Fruit fly (Drosophila melanogaster) Kc167 (cell line): Measurements from ENCODE around the gene gNacalpha.

ENCODE experiments used
- Myc ChIP-seq: fragments of >200 bp; optimal IDR thresholded peaks from 2 replicates; lab custom pipeline; 2017; ENCODE audit warnings: missing external identifiers
- Sin3A ChIP-seq: fragments of >200 bp; optimal IDR thresholded peaks from 2 replicates; lab custom pipeline; 2018; ENCODE audit warnings: missing external identifiers
- h ChIP-seq: fragments of >200 bp; optimal IDR thresholded peaks from 3 replicates; lab custom pipeline; 2018; ENCODE audit warnings: missing external identifiers
- insv ChIP-seq: fragments of >200 bp; optimal IDR thresholded peaks from 3 replicates; lab custom pipeline; 2018; ENCODE audit warnings: missing external identifiers
- psq ChIP-seq: fragments of >200 bp; optimal IDR thresholded peaks from 2 replicates; lab custom pipeline; 2017; ENCODE audit warnings: missing external identifiers
- ttk ChIP-seq: sonication (Bioruptor generic); optimal IDR thresholded peaks from 2 replicates; lab custom pipeline; 2017; ENCODE audit warnings: missing external identifiers

Gene gNacalpha

DNA sequence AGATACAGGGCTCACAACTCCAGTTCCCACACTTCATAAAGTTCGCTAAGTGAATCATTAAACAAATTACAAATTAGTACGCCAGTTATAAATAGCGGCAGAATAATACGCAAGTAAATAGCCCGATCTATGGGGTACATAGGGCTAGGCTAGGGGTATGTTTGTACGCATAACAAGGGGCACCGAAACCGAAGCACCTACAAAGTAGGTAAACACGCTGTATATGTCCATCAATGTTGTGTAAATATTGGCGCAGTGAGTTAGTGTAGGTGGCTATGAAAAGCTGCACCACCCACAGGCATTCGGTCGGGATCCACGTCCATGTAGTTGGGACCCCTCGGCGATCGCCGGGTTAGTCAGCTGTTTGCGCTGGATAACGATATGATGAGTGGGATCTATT lies 35.1 kb downstream of the gNacalpha start:
- TF ChIP-seq insv (lab: Kevin White, UChicago) (no peak), h (lab: Kevin White, UChicago) (no peak), psq (no peak), ttk (no peak), Sin3A (lab: Kevin White, UChicago) (no peak), Myc (no peak)

DNA sequence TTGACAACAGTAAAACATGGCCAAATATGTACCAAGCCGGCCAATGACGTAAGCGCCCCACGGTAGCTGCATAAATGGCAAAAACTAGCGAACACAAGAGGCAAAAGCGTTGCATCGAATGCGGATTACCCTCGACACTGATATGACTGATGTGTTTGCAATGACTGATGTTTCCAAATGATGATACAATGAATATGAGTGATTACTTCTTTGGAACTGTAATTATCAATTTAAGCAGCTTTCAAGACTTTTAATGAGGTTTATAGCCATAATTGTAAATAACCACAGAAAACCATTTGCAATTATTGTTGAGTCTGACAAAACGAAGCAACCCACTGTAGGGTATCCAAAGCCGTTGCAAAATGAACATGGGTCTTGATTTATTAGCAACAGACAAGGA lies 36.5 kb downstream of the gNacalpha start:
- TF ChIP-seq ttk (no peak), insv (lab: Kevin White, UChicago) (no peak), h (lab: Kevin White, UChicago) (no peak), Sin3A (lab: Kevin White, UChicago) (no peak), psq (no peak), Myc (no peak)

DNA sequence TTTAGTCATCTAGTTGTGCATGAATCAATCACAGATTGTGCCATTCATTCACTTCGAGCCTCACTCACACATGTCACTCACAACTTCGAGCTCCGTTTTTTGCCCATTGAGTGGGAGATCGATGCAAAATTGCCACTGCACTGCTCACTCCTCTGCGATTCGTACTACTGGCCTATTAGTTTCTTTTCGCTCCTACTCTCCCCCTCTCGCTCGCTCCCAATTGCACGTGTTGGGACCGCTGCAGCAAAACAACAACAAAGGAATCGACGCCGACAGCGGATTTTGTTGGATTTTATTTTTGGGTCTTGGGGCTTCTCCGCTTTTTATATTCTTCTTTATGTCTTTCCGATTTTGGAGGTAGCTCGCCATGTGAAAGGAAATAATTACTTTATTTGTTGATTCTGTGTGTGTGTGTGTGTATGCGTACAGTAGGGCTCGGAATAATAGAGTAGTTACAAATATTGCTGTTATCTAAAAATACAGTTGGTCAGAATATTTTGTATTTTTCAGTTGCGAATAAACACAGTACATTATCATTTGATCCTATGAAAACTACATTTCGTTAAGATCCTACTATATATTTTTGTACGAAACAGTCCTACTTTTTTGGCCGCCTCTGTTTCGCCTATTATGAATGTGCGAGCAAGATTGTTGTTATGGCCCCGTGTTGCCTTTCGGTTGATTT lies 37.3 kb downstream of the gNacalpha start:
- TF ChIP-seq psq (no peak), ttk (no peak), Sin3A (lab: Kevin White, UChicago) (no peak)

DNA sequence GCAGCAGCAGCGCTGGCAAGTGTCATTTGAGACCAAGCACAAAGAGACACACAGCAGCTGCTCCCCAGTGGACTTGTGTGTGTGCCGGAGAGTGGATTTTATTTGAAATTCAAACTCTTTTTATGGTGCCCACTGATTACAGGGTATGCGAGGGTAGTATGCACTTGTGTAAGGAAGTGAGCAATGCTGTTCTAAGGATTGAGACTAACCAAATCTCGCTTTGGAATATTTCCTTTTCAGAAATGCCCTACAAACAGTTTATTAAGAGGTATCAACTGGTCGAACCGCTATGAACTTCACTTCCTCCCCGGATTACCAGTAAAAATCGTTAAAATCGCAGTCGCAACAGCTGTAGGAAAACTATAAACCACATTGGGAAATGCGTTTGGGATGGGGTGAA lies 38.7 kb downstream of the gNacalpha start:
- no peak for TF ChIP-seq h (lab: Kevin White, UChicago)
- TF ChIP-seq psq: no peak
- TF ChIP-seq Sin3A (lab: Kevin White, UChicago): no peak

DNA sequence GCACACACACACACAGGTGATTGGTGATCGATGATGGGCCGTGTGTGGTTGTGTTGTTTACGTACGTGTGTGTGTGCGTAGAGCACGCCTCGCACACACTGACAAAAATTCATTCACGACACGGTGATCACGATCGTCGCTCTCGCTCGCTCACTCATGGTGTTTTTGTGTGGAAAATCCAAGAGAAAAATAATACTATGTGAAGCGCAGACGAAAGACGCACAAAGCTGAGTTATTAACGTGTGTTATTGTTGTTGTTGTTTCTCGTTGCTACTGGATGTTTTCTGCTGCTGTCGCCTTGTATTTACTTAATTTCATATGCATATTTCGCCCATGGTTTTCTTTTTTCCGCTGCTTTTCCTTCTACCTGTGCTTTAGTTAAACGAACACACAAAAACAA lies 40.0 kb downstream of the gNacalpha start:
- TF ChIP-seq Myc (no peak), h (lab: Kevin White, UChicago) (no peak), insv (lab: Kevin White, UChicago) (no peak), psq (no peak), Sin3A (lab: Kevin White, UChicago) (no peak), ttk (no peak)

dm6 chr2L:1077469-1077993 lies 40.5 kb downstream of the gNacalpha start, which contains the start of the genes S and ast:
TSS of gene S (minus strand) at chr2L:1077815.
TSS of gene ast (plus strand) at chr2L:1077948.
- TF ChIP-seq psq (no peak), ttk (no peak), insv (lab: Kevin White, UChicago) (no peak), Myc (no peak), Sin3A (lab: Kevin White, UChicago) (peak; percentile 91), h (lab: Kevin White, UChicago) (no peak)

DNA sequence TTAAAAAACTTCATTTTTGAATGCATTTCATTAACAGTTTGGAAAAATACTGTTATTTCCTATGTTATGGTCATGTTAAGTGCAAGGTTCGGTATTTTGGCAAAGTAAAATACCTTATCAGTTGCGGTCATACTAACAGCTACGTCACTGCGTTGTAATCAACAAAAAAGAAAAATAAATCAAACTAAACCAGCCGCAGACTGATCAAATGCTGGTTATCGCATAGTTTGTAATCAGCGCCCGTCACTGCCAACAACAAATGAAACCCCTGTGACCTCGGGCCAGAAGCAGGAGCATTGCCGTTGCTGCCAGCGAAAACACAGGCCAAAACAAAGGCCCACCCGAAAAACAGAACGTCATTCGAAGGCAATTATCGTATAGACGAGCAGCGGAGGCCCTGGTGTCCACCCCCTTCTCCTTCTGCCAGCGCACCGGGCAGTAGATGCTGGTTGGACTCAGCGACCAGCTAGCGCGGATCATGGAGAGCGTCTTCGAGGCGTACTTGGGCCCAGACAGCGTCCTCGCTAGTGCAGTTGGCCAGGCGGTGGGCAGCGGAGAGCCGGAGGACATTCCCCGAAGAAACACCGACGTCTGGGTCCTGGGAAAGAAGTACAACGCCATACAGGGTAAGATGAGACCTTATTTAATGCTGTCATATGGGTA lies 43.9 kb downstream of the gNacalpha start, which contains the start of gene Atg4a:
Atg4a (plus strand) TSS at position 110 of the 663 bp plus-strand sequence.
- TF ChIP-seq Myc (no peak), Sin3A (lab: Kevin White, UChicago) (no peak), h (lab: Kevin White, UChicago) (no peak), psq (no peak), insv (lab: Kevin White, UChicago) (no peak), ttk (no peak)

DNA sequence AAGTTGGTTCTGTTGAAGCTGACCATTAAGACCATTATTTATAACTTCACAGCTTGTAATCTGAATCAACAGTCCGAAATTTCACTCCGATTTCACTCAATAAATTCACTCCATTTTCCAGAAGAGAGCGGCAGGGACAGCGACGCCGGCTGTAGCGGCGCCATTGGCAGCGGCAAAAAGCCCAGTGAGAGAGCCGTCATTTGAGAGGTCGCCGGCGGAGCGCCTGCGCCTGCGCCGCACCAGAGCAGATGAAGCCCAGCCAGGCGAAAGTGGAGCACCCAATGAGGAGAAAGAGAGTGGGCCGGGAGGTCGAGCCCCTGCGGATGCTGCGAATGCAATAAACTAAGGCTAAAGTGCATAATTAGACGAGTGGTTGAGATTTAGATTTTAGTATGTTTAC lies 45.6 kb downstream of the gNacalpha start:
- TF ChIP-seq psq (no peak), h (lab: Kevin White, UChicago) (no peak), Sin3A (lab: Kevin White, UChicago) (no peak), Myc (no peak), ttk (no peak), insv (lab: Kevin White, UChicago) (no peak)

dm6 chr2L:1086312-1086906 lies 49.4 kb downstream of the gNacalpha start:
- TF ChIP-seq ttk (no peak), Myc (no peak), insv (lab: Kevin White, UChicago) (no peak), h (lab: Kevin White, UChicago) (no peak)
